Worm (Caenorhabditis elegans) whole organism, L4 larva: Measurements from ENCODE around the gene T01H3.2.
A peak's percentile ranks its signal among the peaks of the same experiment; 100 is the strongest.

Source experiments
- F49E8.2 ChIP-seq: sonication (generic microtip); optimal IDR thresholded peaks from 2 replicates; lab custom pipeline; 2016; ENCODE audit warnings: missing compliant biosample characterization, mild to moderate bottlenecking, missing genetic modification characterization, borderline replicate concordance
- T20F7.1 ChIP-seq: fragments of 200-800 bp; sonication (Bioruptor generic); optimal IDR thresholded peaks from 2 replicates; lab custom pipeline; 2018; ENCODE audit warnings: mild to moderate bottlenecking, missing genetic modification characterization, missing compliant biosample characterization
- Y105C5A.15 ChIP-seq: fragments of 200-800 bp; sonication (Bioruptor generic); IDR thresholded peaks from 2 replicates; pipeline ENCODE4 v1.3.6; 2022; ENCODE audit warnings: missing genetic modification characterization, missing compliant biosample characterization
- Y75B8A.6 ChIP-seq: fragments of 200-800 bp; sonication (Bioruptor generic); IDR thresholded peaks from 2 replicates; pipeline ENCODE4 v1.3.6; 2022; ENCODE audit warnings: missing genetic modification reagents, missing genetic modification characterization, missing compliant biosample characterization
- ZK546.5 ChIP-seq, 2 experiments: sonication (generic microtip); optimal IDR thresholded peaks; 2 replicates each; lab custom pipeline; 2017; ENCODE audit warnings: missing biosample characterization in 2 of 2, missing genetic modification characterization in 2 of 2
- aha-1 ChIP-seq: fragments of 150-350 bp; peaks from one replicate; lab custom pipeline; 2014; ENCODE audit warnings: missing biosample characterization, missing genetic modification characterization
- attf-4 ChIP-seq: sonication (generic microtip); optimal IDR thresholded peaks from 3 replicates; lab custom pipeline; 2017; ENCODE audit warnings: missing biosample characterization, missing genetic modification characterization
- ceh-20 ChIP-seq: fragments of 200-800 bp; sonication (Bioruptor generic); IDR thresholded peaks from 2 replicates; pipeline ENCODE4 v1.3.6; 2022; ENCODE audit warnings: missing genetic modification reagents, missing genetic modification characterization, missing compliant biosample characterization
- ceh-28 ChIP-seq: fragments of 150-350 bp; optimal IDR thresholded peaks from 2 replicates; lab custom pipeline; 2014; ENCODE audit warnings: missing biosample characterization, missing genetic modification reagents, missing genetic modification characterization
- ceh-62 ChIP-seq: sonication (generic microtip); optimal IDR thresholded peaks from 2 replicates; lab custom pipeline; 2017; ENCODE audit warnings: missing biosample characterization, missing genetic modification characterization
- cey-2 ChIP-seq: sonication (generic microtip); optimal IDR thresholded peaks from 3 replicates; lab custom pipeline; 2017; ENCODE audit warnings: missing genetic modification characterization, mild to moderate bottlenecking, missing compliant biosample characterization, antibody characterized with exemption, borderline replicate concordance; ENCODE audit not compliant: insufficient read depth
- daf-8 ChIP-seq: fragments of 200-800 bp; sonication (Bioruptor generic); IDR thresholded peaks from 2 replicates; pipeline ENCODE4 v1.3.6; 2022; ENCODE audit warnings: missing genetic modification characterization, missing compliant biosample characterization
- dmd-6 ChIP-seq: fragments of 200-800 bp; sonication (Bioruptor generic); IDR thresholded peaks from 2 replicates; pipeline ENCODE4 v1.3.6; 2022; ENCODE audit warnings: missing genetic modification reagents, missing genetic modification characterization, missing compliant biosample characterization
- dmd-9 ChIP-seq: fragments of 200-800 bp; sonication (Bioruptor generic); IDR thresholded peaks from 2 replicates; pipeline ENCODE4 v1.3.6; 2022; ENCODE audit warnings: missing genetic modification reagents, missing genetic modification characterization, missing compliant biosample characterization
- dpl-1 ChIP-seq: fragments of 150-350 bp; optimal IDR thresholded peaks from 2 replicates; lab custom pipeline; 2014; ENCODE audit warnings: missing biosample characterization, missing genetic modification reagents, missing genetic modification characterization
- dve-1 ChIP-seq: sonication (generic microtip); optimal IDR thresholded peaks from 2 replicates; lab custom pipeline; 2017; ENCODE audit warnings: antibody characterized with exemption, mild to moderate bottlenecking, missing genetic modification characterization, missing compliant biosample characterization; ENCODE audit not compliant: insufficient read depth
- gei-8 ChIP-seq: fragments of 200-800 bp; sonication (Bioruptor generic); optimal IDR thresholded peaks from 2 replicates; lab custom pipeline; 2018; ENCODE audit warnings: mild to moderate bottlenecking, missing genetic modification characterization, missing compliant biosample characterization
- hif-1 ChIP-seq, 2 experiments: sonication (generic microtip); optimal IDR thresholded peaks; 2 replicates each; lab custom pipeline; 2016 to 2017; ENCODE audit warnings: missing compliant biosample characterization in 2 of 2, missing genetic modification characterization in 2 of 2, missing genetic modification reagents in 2 of 2, missing genotype in 2 of 2, mild to moderate bottlenecking in 1 of 2
- hlh-30 ChIP-seq: sonication (generic microtip); optimal IDR thresholded peaks from 2 replicates; lab custom pipeline; 2017; ENCODE audit warnings: antibody characterized with exemption, mild to moderate bottlenecking, missing genetic modification characterization, missing compliant biosample characterization; ENCODE audit not compliant: insufficient read depth
- hmg-1.1 ChIP-seq: fragments of 200-800 bp; sonication (Bioruptor generic); IDR thresholded peaks from 2 replicates; pipeline ENCODE4 v1.3.6; 2022; ENCODE audit warnings: missing genetic modification reagents, missing genetic modification characterization, missing compliant biosample characterization
- lin-29 ChIP-seq: fragments of 200-800 bp; sonication (Bioruptor generic); IDR thresholded peaks from 2 replicates; pipeline ENCODE4 v1.3.6; 2022; ENCODE audit warnings: missing genetic modification reagents, missing genetic modification characterization, missing compliant biosample characterization
- lin-39 ChIP-seq: fragments of 150-350 bp; optimal IDR thresholded peaks from 2 replicates; lab custom pipeline; 2014; ENCODE audit warnings: missing biosample characterization, missing genetic modification reagents, missing genetic modification characterization
- lsy-2 ChIP-seq, 2 experiments: fragments of 150-350 bp in 1 of 2; sonication (generic microtip) in 1 of 2; optimal IDR thresholded peaks; 2 replicates each; lab custom pipeline; 2014 to 2017; ENCODE audit warnings: missing biosample characterization in 2 of 2, missing genetic modification characterization in 2 of 2
- madf-5 ChIP-seq, 2 experiments: fragments of 200-800 bp; sonication (Bioruptor generic); IDR thresholded peaks; 2 replicates each; pipeline ENCODE4 v1.3.6; 2022; ENCODE audit warnings: missing compliant biosample characterization in 2 of 2, missing genetic modification characterization in 2 of 2
- mep-1 ChIP-seq: fragments of 150-350 bp; sonication (generic microtip); optimal IDR thresholded peaks from 3 replicates; lab custom pipeline; 2014; ENCODE audit warnings: missing biosample characterization, missing genetic modification characterization
- mes-2 ChIP-seq: sonication (generic microtip); optimal IDR thresholded peaks from 2 replicates; lab custom pipeline; 2016; ENCODE audit warnings: missing genotype, mild to moderate bottlenecking, missing genetic modification characterization, missing compliant biosample characterization; ENCODE audit not compliant: poor library complexity, severe bottlenecking
- mxl-2 ChIP-seq: fragments of 200-800 bp; sonication (Bioruptor generic); conservative IDR thresholded peaks from 2 replicates; pipeline ENCODE4 v1.3.6; 2022; ENCODE audit warnings: missing genetic modification reagents, missing genetic modification characterization, missing compliant biosample characterization
- nhr-28 ChIP-seq: fragments of 150-350 bp; optimal IDR thresholded peaks from 2 replicates; lab custom pipeline; 2014; ENCODE audit warnings: missing biosample characterization, missing genetic modification characterization
- nhr-42 ChIP-seq: fragments of 200-800 bp; sonication (Bioruptor generic); IDR thresholded peaks from 2 replicates; pipeline ENCODE4 v1.3.6; 2022; ENCODE audit warnings: missing genetic modification characterization, missing compliant biosample characterization
- nhr-6 ChIP-seq: fragments of 150-350 bp; optimal IDR thresholded peaks from 2 replicates; lab custom pipeline; 2014; ENCODE audit warnings: missing biosample characterization, missing genetic modification characterization
- php-3 ChIP-seq: fragments of 200-800 bp; sonication (Bioruptor generic); IDR thresholded peaks from 2 replicates; pipeline ENCODE4 v1.3.6; 2022; ENCODE audit warnings: missing genetic modification reagents, missing genetic modification characterization, missing compliant biosample characterization
- pqm-1 ChIP-seq: sonication (generic microtip); optimal IDR thresholded peaks from 2 replicates; lab custom pipeline; 2017; ENCODE audit warnings: missing biosample characterization, missing genetic modification characterization
- rbr-2 ChIP-seq: sonication (generic microtip); optimal IDR thresholded peaks from 2 replicates; lab custom pipeline; 2016; ENCODE audit warnings: missing genotype, missing genetic modification characterization, missing compliant biosample characterization
- sdz-12 ChIP-seq: fragments of 200-800 bp; sonication (Bioruptor generic); optimal IDR thresholded peaks from 2 replicates; lab custom pipeline; 2018; ENCODE audit warnings: mild to moderate bottlenecking, missing genetic modification characterization, missing compliant biosample characterization
- spr-1 ChIP-seq: sonication (generic microtip); optimal IDR thresholded peaks from 2 replicates; lab custom pipeline; 2016; ENCODE audit warnings: mild to moderate bottlenecking, missing genetic modification characterization, missing compliant biosample characterization
- spr-3 ChIP-seq: fragments of 200-800 bp; sonication (Bioruptor generic); optimal IDR thresholded peaks from 2 replicates; lab custom pipeline; 2018; ENCODE audit warnings: mild to moderate bottlenecking, missing genetic modification characterization, missing compliant biosample characterization
- tag-97 ChIP-seq: fragments of 200-800 bp; sonication (Bioruptor generic); IDR thresholded peaks from 2 replicates; pipeline ENCODE4 v1.3.6; 2022; ENCODE audit warnings: missing genetic modification characterization, missing compliant biosample characterization
- tra-1 ChIP-seq: fragments of 200-800 bp; sonication (Bioruptor generic); IDR thresholded peaks from 2 replicates; pipeline ENCODE4 v1.3.6; 2022; ENCODE audit warnings: missing genetic modification reagents, missing genetic modification characterization, missing compliant biosample characterization
- zfp-2 ChIP-seq: sonication (generic microtip); optimal IDR thresholded peaks from 2 replicates; lab custom pipeline; 2016; ENCODE audit warnings: mild to moderate bottlenecking, missing genetic modification characterization, missing compliant biosample characterization
- zfp-3 ChIP-seq: fragments of 200-800 bp; sonication (Bioruptor generic); conservative IDR thresholded peaks from 2 replicates; pipeline ENCODE4 v1.3.6; 2022; ENCODE audit warnings: missing genetic modification reagents, missing genetic modification characterization, missing compliant biosample characterization
- zip-11 ChIP-seq: fragments of 200-800 bp; sonication (Bioruptor generic); IDR thresholded peaks from 2 replicates; pipeline ENCODE4 v1.3.6; 2022; ENCODE audit warnings: missing genetic modification characterization, missing compliant biosample characterization
- ztf-11 ChIP-seq: fragments of 150-350 bp; optimal IDR thresholded peaks from 2 replicates; lab custom pipeline; 2014; ENCODE audit warnings: missing biosample characterization, missing genetic modification characterization
- ztf-7 ChIP-seq: fragments of 150-350 bp; optimal IDR thresholded peaks from 2 replicates; lab custom pipeline; 2014; ENCODE audit warnings: missing biosample characterization, missing genetic modification characterization

T01H3.2 gene

ce11 chrII:7858101-7858500, 19.7 kb downstream of the T01H3.2 start, which contains the start of gene sds-22:
Gene sds-22, plus strand, starts transcription at chrII:7858401.
- TF ChIP-seq dmd-6 (GFP tag; lab: Robert Waterston, UW) (no peak), tag-97 (GFP tag; lab: Robert Waterston, UW) (no peak), ceh-28 (tag; lab: Kevin White, UChicago) (no peak), nhr-28 (tag; lab: Kevin White, UChicago) (no peak), aha-1 (peak; percentile 13), ceh-20 (no peak), nhr-6 (no peak), pqm-1 (no peak)

- TF ChIP-seq dmd-9 (GFP tag; lab: Robert Waterston, UW) = no peak
- TF ChIP-seq mes-2 (tag; lab: Kevin White, UChicago) = peak; percentile 62
- TF ChIP-seq Y105C5A.15 (GFP tag; lab: Robert Waterston, UW) = no peak
- TF ChIP-seq hlh-30 (tag; lab: Kevin White, UChicago) = peak; percentile 4
- TF ChIP-seq F49E8.2 (tag; lab: Kevin White, UChicago) = no peak
- no peak for TF ChIP-seq tra-1 (GFP tag; lab: Robert Waterston, UW)
- peak; percentile 98 for TF ChIP-seq T20F7.1 (GFP tag; lab: Kevin White, UChicago)
- peak; percentile 28 for TF ChIP-seq rbr-2 (tag; lab: Kevin White, UChicago)
- no peak for TF ChIP-seq madf-5 (GFP tag; IDR thresholded peaks at IDR 0.05; lab: Robert Waterston, UW)
- no peak for TF ChIP-seq mxl-2 (GFP tag; lab: Robert Waterston, UW)
- TF ChIP-seq zfp-2 (tag; lab: Kevin White, UChicago) = no peak
- TF ChIP-seq attf-4 (tag; lab: Kevin White, UChicago) = no peak
- TF ChIP-seq lsy-2 (tag; optimal IDR thresholded peaks at IDR 0.05; lab: Kevin White, UChicago) = peak in 1 of 2 experiments; percentile 66
- peak; percentile 52 for TF ChIP-seq dpl-1 (GFP tag; lab: Kevin White, UChicago)
- peak; percentile 26 for TF ChIP-seq nhr-28 (tag; lab: Kevin White, UChicago)
- TF ChIP-seq dve-1 (tag; lab: Kevin White, UChicago) = peak; percentile 28
- TF ChIP-seq tag-97 (GFP tag; lab: Robert Waterston, UW) = no peak
- TF ChIP-seq hif-1 (tag; optimal IDR thresholded peaks at IDR 0.05; lab: Kevin White, UChicago) = peak in 1 of 2 experiments; percentile 66
- TF ChIP-seq sdz-12 (GFP tag; lab: Kevin White, UChicago) = no peak
- TF ChIP-seq ceh-28 (tag; lab: Kevin White, UChicago) = no peak
- TF ChIP-seq spr-1 (tag; lab: Kevin White, UChicago) = no peak
- TF ChIP-seq Y75B8A.6 (GFP tag; lab: Robert Waterston, UW) = no peak
- TF ChIP-seq mep-1 = peak; percentile 33
Measured at ce11 chrII:7857485-7858010, 20.2 kb downstream of the T01H3.2 start, which contains the start of the genes cec-3 and T09A5.15. Gene cec-3, minus strand, starts transcription at chrII:7857600. Gene T09A5.15, plus strand, starts transcription at chrII:7857960.

ce11 chrII:7855619-7856018, 22.2 kb downstream of the T01H3.2 start, which contains the start of gene mdmh-35:
Gene mdmh-35, minus strand, starts transcription at chrII:7855719.
- TF ChIP-seq aha-1 = peak; percentile 26
- no peak for TF ChIP-seq daf-8 (GFP tag; lab: Robert Waterston, UW)
- no peak for TF ChIP-seq gei-8 (GFP tag; lab: Kevin White, UChicago)
- TF ChIP-seq ztf-11 (tag; lab: Kevin White, UChicago) = no peak
- TF ChIP-seq lin-39 = no peak
- no peak for TF ChIP-seq ztf-7 (tag; lab: Kevin White, UChicago)

- no peak for TF ChIP-seq zip-11 (GFP tag; lab: Robert Waterston, UW)
- no peak for TF ChIP-seq ztf-11 (tag; lab: Kevin White, UChicago)
- TF ChIP-seq zfp-3 (GFP tag; lab: Robert Waterston, UW) = no peak
- no peak for TF ChIP-seq ZK546.5 (tag; optimal IDR thresholded peaks at IDR 0.05; lab: Kevin White, UChicago)
- TF ChIP-seq hmg-1.1 (GFP tag; lab: Robert Waterston, UW) = no peak
- TF ChIP-seq ceh-62 = no peak
- TF ChIP-seq lin-29 (GFP tag; lab: Robert Waterston, UW) = no peak
- no peak for TF ChIP-seq hif-1 (tag; optimal IDR thresholded peaks at IDR 0.05; lab: Kevin White, UChicago)
- TF ChIP-seq cey-2 (tag; lab: Kevin White, UChicago) = no peak
- no peak for TF ChIP-seq nhr-42 (GFP tag; lab: Robert Waterston, UW)
- no peak for TF ChIP-seq php-3 (GFP tag; lab: Robert Waterston, UW)
- no peak for TF ChIP-seq spr-3 (GFP tag; lab: Kevin White, UChicago)
Measured at ce11 chrII:7854942-7855341, 22.9 kb downstream of the T01H3.2 start, which contains the start of gene mdt-10. Gene mdt-10, minus strand, starts transcription at chrII:7855042.
